Fruit fly (Drosophila melanogaster) whole organism, embryonic: Measurements from ENCODE around the gene Hr38.

Experiments
- ATbp ChIP-seq: fragments of 200-800 bp; sonication (Bioruptor generic); optimal IDR thresholded peaks from 2 replicates; lab custom pipeline; 2017; ENCODE audit warnings: missing biosample characterization, mild to moderate bottlenecking, missing genetic modification characterization, missing genetic modification reagents
- Atf-2 ChIP-seq: fragments of 200-800 bp; sonication (Bioruptor generic); optimal IDR thresholded peaks from 2 replicates; lab custom pipeline; 2016; ENCODE audit warnings: missing biosample characterization, missing genetic modification characterization
- C15 ChIP-seq: fragments of 200-800 bp; sonication (Bioruptor generic); IDR thresholded peaks from 3 replicates; pipeline ENCODE4 v1.3.6; 2022; ENCODE audit warnings: missing biosample characterization, missing genetic modification characterization
- CG11085 ChIP-seq: fragments of 200-800 bp; sonication (Bioruptor generic); IDR thresholded peaks from 2 replicates; pipeline ENCODE4 v1.3.6; 2022; ENCODE audit warnings: missing biosample characterization, missing genetic modification characterization
- CG16863 ChIP-seq: fragments of 200-800 bp; sonication (Bioruptor generic); optimal IDR thresholded peaks from 3 replicates; lab custom pipeline; 2016; ENCODE audit warnings: missing biosample characterization, missing genetic modification characterization
- CG17612 ChIP-seq: fragments of 200-800 bp; sonication (Bioruptor generic); IDR thresholded peaks from 2 replicates; pipeline ENCODE4 v1.3.6; 2022; ENCODE audit warnings: missing biosample characterization, missing genetic modification characterization
- CG18011 ChIP-seq: fragments of 200-800 bp; sonication (Bioruptor generic); optimal IDR thresholded peaks from 2 replicates; lab custom pipeline; 2017; ENCODE audit warnings: missing biosample characterization, missing genetic modification characterization, mild to moderate bottlenecking, moderate library complexity, missing genotype
- CG3847 ChIP-seq: fragments of 200-800 bp; sonication (Bioruptor generic); IDR thresholded peaks from 2 replicates; pipeline ENCODE4 v1.3.6; 2022; ENCODE audit warnings: missing biosample characterization, missing genetic modification characterization
- CG4404 ChIP-seq: fragments of 200-800 bp; sonication (Bioruptor generic); IDR thresholded peaks from 2 replicates; pipeline ENCODE4 v1.3.6; 2022; ENCODE audit warnings: missing biosample characterization, missing genetic modification characterization
- CG6654 ChIP-seq: fragments of 200-800 bp; sonication (Bioruptor generic); optimal IDR thresholded peaks from 2 replicates; lab custom pipeline; 2017; ENCODE audit warnings: missing biosample characterization, mild to moderate bottlenecking, missing genetic modification characterization
- CG7839 ChIP-seq: fragments of 200-800 bp; sonication (Bioruptor generic); optimal IDR thresholded peaks from 3 replicates; lab custom pipeline; 2018; ENCODE audit warnings: missing biosample characterization, mild to moderate bottlenecking, missing genetic modification characterization, moderate library complexity
- CG8388 ChIP-seq: fragments of 200-800 bp; sonication (Bioruptor generic); optimal IDR thresholded peaks from 2 replicates; lab custom pipeline; 2019; ENCODE audit warnings: missing biosample characterization, mild to moderate bottlenecking, missing genetic modification characterization, moderate library complexity
- CoRest ChIP-seq: fragments of 200-800 bp; sonication (Bioruptor generic); optimal IDR thresholded peaks from 3 replicates; lab custom pipeline; 2018; ENCODE audit warnings: missing biosample characterization, mild to moderate bottlenecking, missing genetic modification characterization, moderate library complexity
- Drgx ChIP-seq: fragments of 200-800 bp; sonication (Bioruptor generic); IDR thresholded peaks from 2 replicates; pipeline ENCODE4 v1.3.6; 2022; ENCODE audit warnings: missing biosample characterization, missing genetic modification characterization
- Fer3 ChIP-seq: fragments of 200-800 bp; sonication (Bioruptor generic); optimal IDR thresholded peaks from 2 replicates; lab custom pipeline; 2018; ENCODE audit warnings: missing biosample characterization, mild to moderate bottlenecking, missing genetic modification characterization, moderate library complexity
- Gug ChIP-seq: fragments of 200-800 bp; sonication (Bioruptor generic); IDR thresholded peaks from 4 replicates; pipeline ENCODE4 v1.3.6; 2022; ENCODE audit warnings: missing biosample characterization, missing genetic modification characterization
- HLH54F ChIP-seq: fragments of 200-800 bp; sonication (Bioruptor generic); optimal IDR thresholded peaks from 3 replicates; lab custom pipeline; 2016; ENCODE audit warnings: missing biosample characterization, missing genetic modification characterization
- Hr3 ChIP-seq: fragments of 200-800 bp; sonication (Bioruptor generic); optimal IDR thresholded peaks from 3 replicates; lab custom pipeline; 2016; ENCODE audit warnings: missing biosample characterization, missing genetic modification characterization
- Opbp ChIP-seq: fragments of 200-800 bp; sonication (Bioruptor generic); IDR thresholded peaks from 3 replicates; pipeline ENCODE4 v1.3.6; 2022; ENCODE audit warnings: missing biosample characterization, missing genetic modification characterization; ENCODE audit not compliant: partially characterized antibody
- Optix ChIP-seq: fragments of 200-800 bp; sonication (Bioruptor generic); IDR thresholded peaks from 3 replicates; pipeline ENCODE4 v1.3.6; 2022; ENCODE audit warnings: missing biosample characterization, missing genetic modification characterization
- Pdp1 ChIP-seq, 2 experiments: fragments of 200-800 bp; sonication (Bioruptor generic); optimal IDR thresholded peaks; 3 replicates each; lab custom pipeline; 2016; ENCODE audit warnings: missing biosample characterization in 2 of 2, missing genetic modification characterization in 2 of 2, mild to moderate bottlenecking in 1 of 2, moderate library complexity in 1 of 2
- Rx ChIP-seq: fragments of 200-800 bp; sonication (Bioruptor generic); IDR thresholded peaks from 2 replicates; pipeline ENCODE4 v1.3.6; 2022; ENCODE audit warnings: missing biosample characterization, missing genetic modification characterization
- Usf ChIP-seq: fragments of 200-800 bp; sonication (Bioruptor generic); optimal IDR thresholded peaks from 2 replicates; lab custom pipeline; 2017; ENCODE audit warnings: missing genotype, missing biosample characterization, missing genetic modification characterization
- Xbp1 ChIP-seq: fragments of 200-800 bp; sonication (Bioruptor generic); optimal IDR thresholded peaks from 3 replicates; lab custom pipeline; 2016; ENCODE audit warnings: missing biosample characterization, mild to moderate bottlenecking, missing genetic modification characterization
- abd-A ChIP-seq: fragments of 200-800 bp; sonication (Bioruptor generic); optimal IDR thresholded peaks from 3 replicates; lab custom pipeline; 2019; ENCODE audit warnings: missing biosample characterization, mild to moderate bottlenecking, missing genetic modification characterization, moderate library complexity
- ap ChIP-seq: fragments of 200-800 bp; sonication (Bioruptor generic); IDR thresholded peaks from 2 replicates; pipeline ENCODE4 v1.3.6; 2022; ENCODE audit warnings: missing biosample characterization, missing genetic modification characterization
- chif ChIP-seq, 2 experiments: fragments of 200-800 bp; sonication (Bioruptor generic); optimal IDR thresholded peaks; 3 replicates each; lab custom pipeline; 2016; ENCODE audit warnings: missing biosample characterization in 2 of 2, missing genetic modification characterization in 2 of 2
- chm ChIP-seq: fragments of 200-800 bp; sonication (Bioruptor generic); IDR thresholded peaks from 2 replicates; pipeline ENCODE4 v1.3.6; 2022; ENCODE audit warnings: missing biosample characterization, missing genetic modification characterization
- gcm2 ChIP-seq: fragments of 200-800 bp; sonication (Bioruptor generic); optimal IDR thresholded peaks from 2 replicates; lab custom pipeline; 2016; ENCODE audit warnings: missing biosample characterization, missing genetic modification characterization
- hb ChIP-seq: fragments of 200-800 bp; sonication (Bioruptor generic); IDR thresholded peaks from 3 replicates; pipeline ENCODE4 v1.3.6; 2022; ENCODE audit warnings: missing biosample characterization, missing genetic modification characterization; ENCODE audit not compliant: partially characterized antibody
- inv ChIP-seq: fragments of 200-800 bp; sonication (Bioruptor generic); IDR thresholded peaks from 2 replicates; pipeline ENCODE4 v1.3.6; 2022; ENCODE audit warnings: missing biosample characterization, missing genetic modification characterization; ENCODE audit not compliant: partially characterized antibody
- jigr1 ChIP-seq: fragments of 200-800 bp; sonication (Bioruptor generic); IDR thresholded peaks from 3 replicates; pipeline ENCODE4 v1.3.6; 2022; ENCODE audit warnings: missing biosample characterization, missing genetic modification characterization
- ken ChIP-seq: fragments of 200-800 bp; sonication (Bioruptor generic); IDR thresholded peaks from 3 replicates; pipeline ENCODE4 v1.3.6; 2022; ENCODE audit warnings: missing biosample characterization, missing genetic modification characterization
- lov ChIP-seq, 2 experiments: fragments of 200-800 bp in 1 of 2; fragments of >200 bp in 1 of 2; sonication (Bioruptor generic) in 1 of 2; IDR thresholded peaks in 1 of 2; optimal IDR thresholded peaks in 1 of 2; 2 replicates in 1 of 2; 3 replicates in 1 of 2; pipeline versions ENCODE4 v1.3.6 to Lab custom; 2017 to 2022; ENCODE audit warnings: missing biosample characterization in 1 of 2, missing genetic modification characterization in 1 of 2
- nom ChIP-seq: fragments of 200-800 bp; sonication (Bioruptor generic); optimal IDR thresholded peaks from 2 replicates; lab custom pipeline; 2017; ENCODE audit warnings: missing biosample characterization, missing genetic modification characterization, mild to moderate bottlenecking, moderate library complexity, missing genetic modification reagents
- pzg ChIP-seq: fragments of 200-800 bp; sonication (Bioruptor generic); optimal IDR thresholded peaks from 3 replicates; lab custom pipeline; 2018; ENCODE audit warnings: missing biosample characterization, mild to moderate bottlenecking, missing genetic modification characterization, moderate library complexity
- ranshi ChIP-seq: fragments of 200-800 bp; sonication (Bioruptor generic); IDR thresholded peaks from 2 replicates; pipeline ENCODE4 v1.3.6; 2022; ENCODE audit warnings: missing biosample characterization, missing genetic modification characterization
- scrt ChIP-seq: fragments of 200-800 bp; sonication (Bioruptor generic); optimal IDR thresholded peaks from 2 replicates; lab custom pipeline; 2018; ENCODE audit warnings: missing biosample characterization, mild to moderate bottlenecking, missing genetic modification characterization, moderate library complexity
- slou ChIP-seq: fragments of 200-800 bp; sonication (Bioruptor generic); optimal IDR thresholded peaks from 3 replicates; lab custom pipeline; 2016; ENCODE audit warnings: missing biosample characterization, missing genetic modification characterization
- tna ChIP-seq: fragments of 200-800 bp; sonication (Bioruptor generic); IDR thresholded peaks from 2 replicates; pipeline ENCODE4 v1.3.6; 2022; ENCODE audit warnings: missing biosample characterization, missing genetic modification characterization; ENCODE audit not compliant: partially characterized antibody
- unc-4 ChIP-seq: fragments of 200-800 bp; sonication (Bioruptor generic); IDR thresholded peaks from 2 replicates; pipeline ENCODE4 v1.3.6; 2022; ENCODE audit warnings: missing biosample characterization, missing genetic modification characterization; ENCODE audit not compliant: partially characterized antibody
- usp ChIP-seq: fragments of >200 bp; optimal IDR thresholded peaks from 2 replicates; lab custom pipeline; 2017; ENCODE audit warnings: missing biosample characterization, missing genetic modification characterization
- zen2 ChIP-seq: fragments of 200-800 bp; sonication (Bioruptor generic); IDR thresholded peaks from 3 replicates; pipeline ENCODE4 v1.3.6; 2022; ENCODE audit warnings: missing biosample characterization, missing genetic modification characterization; ENCODE audit not compliant: partially characterized antibody
- zf30C ChIP-seq: fragments of 200-800 bp; sonication (Bioruptor generic); optimal IDR thresholded peaks from 3 replicates; lab custom pipeline; 2018; ENCODE audit warnings: missing biosample characterization, mild to moderate bottlenecking, missing genetic modification characterization
- zfh2 ChIP-seq: fragments of 200-800 bp; sonication (Bioruptor generic); optimal IDR thresholded peaks from 2 replicates; lab custom pipeline; 2016; ENCODE audit warnings: missing biosample characterization, missing genetic modification characterization

Gene Hr38

DNA sequence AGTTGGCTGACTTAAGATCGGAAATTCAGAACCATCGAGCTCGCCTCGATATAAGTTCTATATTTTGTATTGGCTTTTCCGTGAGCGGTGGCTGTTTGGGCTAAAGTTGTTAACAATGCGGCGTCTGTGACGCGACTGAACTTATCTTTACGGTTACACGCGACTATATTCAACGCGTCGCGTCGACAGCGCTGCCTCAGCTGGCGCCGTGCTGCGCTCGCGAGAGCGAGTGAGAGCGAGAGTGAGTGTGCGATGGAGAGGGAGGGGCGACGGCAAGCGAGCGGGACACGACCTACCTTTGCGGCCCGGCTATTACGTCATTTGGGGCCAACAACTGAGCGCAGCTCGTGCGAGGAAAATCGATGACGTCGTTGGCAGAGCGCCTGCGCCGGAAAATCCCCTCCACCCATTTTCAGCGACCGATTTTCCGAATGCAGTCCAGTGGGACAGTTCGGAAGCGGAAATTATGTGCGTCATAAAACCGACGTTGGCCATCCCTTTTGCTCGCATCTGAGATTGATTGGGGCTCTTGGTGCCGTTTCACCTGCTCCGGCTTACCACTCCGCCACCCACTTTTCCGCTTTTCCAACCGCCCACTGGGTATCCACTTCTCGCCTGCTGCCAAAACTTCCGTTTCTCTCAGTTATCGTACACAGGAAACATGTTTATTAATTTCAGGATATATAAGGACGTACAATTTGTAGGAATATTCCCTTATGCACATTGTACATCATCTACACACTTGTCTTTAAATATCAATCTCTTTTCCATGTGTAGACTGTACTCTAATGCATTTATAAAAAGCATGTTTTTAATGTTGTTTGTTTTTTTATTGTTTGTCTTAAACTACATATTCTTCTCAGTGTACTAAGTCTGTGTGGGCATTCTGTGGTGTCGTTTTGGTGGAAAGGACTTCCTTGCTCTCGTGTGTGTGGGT, at the start of gene Hr38 (continued):
- peak; percentile 69 for TF ChIP-seq scrt (GFP tag; lab: Kevin White, UChicago)
- TF ChIP-seq CG17612 (GFP tag; lab: Robert Waterston, UW) = no peak
- TF ChIP-seq C15 (GFP tag; lab: Robert Waterston, UW) = no peak
- no peak; the same call in 1 of the 2 replicates for TF ChIP-seq chm (GFP tag; lab: Robert Waterston, UW)
- no peak for TF ChIP-seq pzg
- TF ChIP-seq gcm2 (GFP tag; lab: Kevin White, UChicago) = no peak
- peak; percentile 43 for TF ChIP-seq HLH54F (GFP tag; lab: Kevin White, UChicago)
- 0 out of 4 replicates have a peak, but pooled peaks have one; percentile 7 for TF ChIP-seq Gug (GFP tag; lab: Robert Waterston, UW)
- peak; percentile 41 to 90 for TF ChIP-seq Pdp1 (GFP tag; optimal IDR thresholded peaks at IDR 0.05; lab: Kevin White, UChicago)
- no peak for TF ChIP-seq chif (GFP tag; optimal IDR thresholded peaks at IDR 0.05; lab: Kevin White, UChicago)
- peak; percentile 5 for TF ChIP-seq CG8388 (GFP tag; lab: Kevin White, UChicago)
- TF ChIP-seq CG4404 (GFP tag; lab: Robert Waterston, UW) = no peak
- TF ChIP-seq Atf-2 = no peak
- peak; percentile 45 for TF ChIP-seq Xbp1
- TF ChIP-seq ATbp (GFP tag; lab: Kevin White, UChicago) = no peak
- no peak for TF ChIP-seq ranshi (GFP tag; lab: Robert Waterston, UW)
- peak; percentile 37; the same call in 1 of the 2 replicates for TF ChIP-seq tna
- TF ChIP-seq ap = no peak
- no peak for TF ChIP-seq slou (GFP tag; lab: Kevin White, UChicago)
- TF ChIP-seq CG18011 = no peak
- no peak for TF ChIP-seq CG11085
- peak; percentile 32 for TF ChIP-seq Drgx (GFP tag; lab: Robert Waterston, UW)
- peak; percentile 44 for TF ChIP-seq CoRest (tag; lab: Kevin White, UChicago)
- peak; percentile 66 for TF ChIP-seq CG7839
- TF ChIP-seq CG6654 (GFP tag; lab: Kevin White, UChicago) = no peak
- no peak for TF ChIP-seq ken (GFP tag; lab: Robert Waterston, UW)
- TF ChIP-seq inv = no peak
- no peak for TF ChIP-seq nom (GFP tag; lab: Kevin White, UChicago)
- no peak for TF ChIP-seq Optix
- no peak for TF ChIP-seq jigr1 (GFP tag; lab: Robert Waterston, UW)
- TF ChIP-seq Usf (GFP tag; lab: Kevin White, UChicago) = no peak
- TF ChIP-seq unc-4 = peak; percentile 45; the same call in 1 of the 2 replicates
- TF ChIP-seq usp (GFP tag; lab: Kevin White, UChicago) = no peak
- TF ChIP-seq zen2 (GFP tag; lab: Robert Waterston, UW) = peak; percentile 46; the same call in 1 of the 3 replicates
- TF ChIP-seq abd-A (tag; lab: Kevin White, UChicago) = peak; percentile 87
- peak; percentile 22 for TF ChIP-seq zfh2 (GFP tag; lab: Kevin White, UChicago)
- peak; percentile 66 for TF ChIP-seq Fer3
- no peak for TF ChIP-seq Rx (GFP tag; lab: Robert Waterston, UW)
- TF ChIP-seq Hr3 (GFP tag; lab: Kevin White, UChicago) = peak; percentile 38
- TF ChIP-seq zf30C = peak; percentile 42
- no peak for TF ChIP-seq CG3847 (GFP tag; lab: Robert Waterston, UW)
- no peak for TF ChIP-seq CG16863 (GFP tag; lab: Kevin White, UChicago)
- no peak for TF ChIP-seq hb
- no peak for TF ChIP-seq Opbp (GFP tag; lab: Robert Waterston, UW)
- no peak for TF ChIP-seq lov (optimal IDR thresholded peaks at IDR 0.05; lab: Kevin White, UChicago)
- peak; percentile 78; the same call in 2 of the 3 replicates for TF ChIP-seq lov (GFP tag; IDR thresholded peaks at IDR 0.05; lab: Robert Waterston, UW)
- TF ChIP-seq, all 482 proteins: peak for 175
